Fruit fly (Drosophila melanogaster): ENCODE results near the gene CG13066.

Gene CG13066

dm6 chr3L:16257118-16257627, 15.5 kb upstream of the CG13066 start, which contains the start of gene CG13054:
CG13054 (minus strand) TSS chr3L:16257191.
- no peak for TF ChIP-seq OdsH (GFP tag; optimal IDR thresholded peaks at IDR 0.05)
- no peak for TF ChIP-seq Dif (GFP tag; optimal IDR thresholded peaks at IDR 0.05; ENCODE audit: partially characterized antibody)
- TF ChIP-seq lola (GFP tag; optimal IDR thresholded peaks at IDR 0.05): no peak
- no peak for TF ChIP-seq psq (GFP tag; optimal IDR thresholded peaks at IDR 0.05)
- no peak for TF ChIP-seq ey (GFP tag; optimal IDR thresholded peaks at IDR 0.05)
- TF ChIP-seq rgr (GFP tag; optimal IDR thresholded peaks at IDR 0.05): no peak
- TF ChIP-seq sage (GFP tag; optimal IDR thresholded peaks at IDR 0.05): no peak
- TF ChIP-seq Myc (optimal IDR thresholded peaks at IDR 0.05): no peak
- TF ChIP-seq Hr78 (GFP tag; optimal IDR thresholded peaks at IDR 0.05): no peak
- no peak for TF ChIP-seq HLH106 (tag; optimal IDR thresholded peaks at IDR 0.05)
- no peak for TF ChIP-seq jim (GFP tag; optimal IDR thresholded peaks at IDR 0.05)
- no peak for TF ChIP-seq dsf (GFP tag; optimal IDR thresholded peaks at IDR 0.05; ENCODE audit: borderline replicate concordance)
- TF ChIP-seq pan (optimal IDR thresholded peaks at IDR 0.05): no peak
- no peak for TF ChIP-seq CG32264 (GFP tag; optimal IDR thresholded peaks at IDR 0.05)
- TF ChIP-seq N (GFP tag; optimal IDR thresholded peaks at IDR 0.05): no peak
- TF ChIP-seq Sp1 (GFP tag; optimal IDR thresholded peaks at IDR 0.05): no peak
- no peak for TF ChIP-seq dl (GFP tag; optimal IDR thresholded peaks at IDR 0.05; ENCODE audit: insufficient read depth in 1 of 2, partially characterized antibody in 2 of 2)
- no peak for TF ChIP-seq Rel (GFP tag; optimal IDR thresholded peaks at IDR 0.05)
- no peak for TF ChIP-seq Rel (tag; optimal IDR thresholded peaks at IDR 0.05)

DNA sequence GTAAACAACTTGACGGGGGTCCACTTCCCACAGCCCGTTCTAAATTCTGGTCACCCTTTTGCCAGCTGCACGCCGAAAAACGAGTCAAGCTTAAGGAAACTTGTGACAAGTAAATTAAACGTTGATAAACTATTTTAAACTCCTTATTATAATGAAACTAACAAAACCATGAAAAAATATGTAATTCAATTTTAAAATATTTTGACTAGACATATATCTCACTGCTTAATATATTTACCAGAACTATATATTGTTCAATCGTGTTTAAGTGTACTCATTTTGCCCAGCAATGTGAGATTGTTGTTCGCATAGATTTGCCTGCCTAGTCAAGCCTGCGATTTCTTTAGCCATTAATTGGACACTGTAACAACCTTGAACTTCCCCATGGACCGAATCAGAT, 13.2 kb upstream of the CG13066 start, which contains the start of gene CG13053:
CG13053 (minus strand) TSS at position 171 of the 400 bp plus-strand sequence.
- TF ChIP-seq pan (optimal IDR thresholded peaks at IDR 0.05): no peak
- TF ChIP-seq Abd-B (GFP tag; optimal IDR thresholded peaks at IDR 0.05): no peak
- no peak for TF ChIP-seq Mio (GFP tag; optimal IDR thresholded peaks at IDR 0.05)
- no peak for TF ChIP-seq Dfd (GFP tag; optimal IDR thresholded peaks at IDR 0.05)
- TF ChIP-seq br (GFP tag; optimal IDR thresholded peaks at IDR 0.05): no peak

dm6 chr3L:16261505-16261904, 11.2 kb upstream of the CG13066 start, which contains the start of gene CG34247:
CG34247 (minus strand) TSS chr3L:16261605.
- TF ChIP-seq ey (GFP tag; optimal IDR thresholded peaks at IDR 0.05) (no peak), Hnf4 (GFP tag; optimal IDR thresholded peaks at IDR 0.05) (no peak), tai (GFP tag; optimal IDR thresholded peaks at IDR 0.05) (no peak), GATAd (GFP tag; optimal IDR thresholded peaks at IDR 0.05) (no peak)

dm6 chr3L:16262440-16262839, 10.3 kb upstream of the CG13066 start, which contains the start of gene CG13071:
CG13071 (plus strand) TSS chr3L:16262740.
- TF ChIP-seq Sp1 (GFP tag; optimal IDR thresholded peaks at IDR 0.05): no peak
- TF ChIP-seq Hr78 (GFP tag; optimal IDR thresholded peaks at IDR 0.05): no peak
- no peak for TF ChIP-seq pan (optimal IDR thresholded peaks at IDR 0.05)
- no peak for TF ChIP-seq Jra (GFP tag; optimal IDR thresholded peaks at IDR 0.05)
- TF ChIP-seq fru (GFP tag; optimal IDR thresholded peaks at IDR 0.05): no peak
- no peak for TF ChIP-seq dl (GFP tag; optimal IDR thresholded peaks at IDR 0.05; ENCODE audit: insufficient read depth in 1 of 2, partially characterized antibody in 2 of 2)
- TF ChIP-seq Vsx2 (GFP tag; optimal IDR thresholded peaks at IDR 0.05; ENCODE audit: partially characterized antibody): no peak
- TF ChIP-seq h (GFP tag; optimal IDR thresholded peaks at IDR 0.05): no peak
- TF ChIP-seq CG32264 (GFP tag; optimal IDR thresholded peaks at IDR 0.05): no peak
- no peak for TF ChIP-seq HLH106 (tag; optimal IDR thresholded peaks at IDR 0.05)
- TF ChIP-seq Hnf4 (GFP tag; optimal IDR thresholded peaks at IDR 0.05): no peak
- TF ChIP-seq psq (GFP tag; optimal IDR thresholded peaks at IDR 0.05): no peak
- no peak for TF ChIP-seq rgr (GFP tag; optimal IDR thresholded peaks at IDR 0.05)
- TF ChIP-seq usp (GFP tag; optimal IDR thresholded peaks at IDR 0.05): no peak
- TF ChIP-seq N (GFP tag; optimal IDR thresholded peaks at IDR 0.05): no peak
- TF ChIP-seq ey (GFP tag; optimal IDR thresholded peaks at IDR 0.05): no peak
- no peak for TF ChIP-seq br (GFP tag; optimal IDR thresholded peaks at IDR 0.05)
- no peak for TF ChIP-seq lola (GFP tag; optimal IDR thresholded peaks at IDR 0.05)

DNA sequence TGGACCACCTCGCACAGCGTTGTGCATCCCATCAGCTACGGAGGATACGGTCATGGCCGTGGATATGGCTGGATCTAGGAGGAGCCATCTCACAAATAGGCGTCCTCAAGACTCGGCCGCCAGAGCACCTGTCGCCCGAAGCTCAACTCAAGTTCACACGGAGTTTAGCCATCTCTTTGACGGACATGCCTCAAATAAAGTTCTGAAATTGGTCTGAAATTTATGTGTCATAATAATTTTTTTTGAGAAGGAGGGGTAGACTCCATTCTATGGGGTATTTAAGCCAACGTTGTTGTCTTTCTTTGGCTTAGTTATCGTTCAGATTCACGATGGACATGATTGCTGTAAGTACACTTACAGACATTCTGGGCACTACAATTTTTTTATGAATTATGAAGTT, 9.7 kb upstream of the CG13066 start, which contains the start of gene CG13070:
CG13070 (plus strand) TSS at position 301 of the 400 bp plus-strand sequence.
- TF ChIP-seq pan (optimal IDR thresholded peaks at IDR 0.05): no peak
- TF ChIP-seq Dfd (GFP tag; optimal IDR thresholded peaks at IDR 0.05): no peak
- TF ChIP-seq brk (GFP tag; optimal IDR thresholded peaks at IDR 0.05): no peak
- no peak for TF ChIP-seq Rel (GFP tag; optimal IDR thresholded peaks at IDR 0.05)
- TF ChIP-seq Rel (tag; optimal IDR thresholded peaks at IDR 0.05): no peak
- no peak for TF ChIP-seq sv (GFP tag; optimal IDR thresholded peaks at IDR 0.05)
- no peak for TF ChIP-seq GATAd (GFP tag; optimal IDR thresholded peaks at IDR 0.05)
- no peak for TF ChIP-seq Sp1 (GFP tag; optimal IDR thresholded peaks at IDR 0.05)
- no peak for TF ChIP-seq N (GFP tag; optimal IDR thresholded peaks at IDR 0.05)
- TF ChIP-seq psq (GFP tag; optimal IDR thresholded peaks at IDR 0.05): no peak
- no peak for TF ChIP-seq dsf (GFP tag; optimal IDR thresholded peaks at IDR 0.05; ENCODE audit: borderline replicate concordance)
- no peak for TF ChIP-seq lola (GFP tag; optimal IDR thresholded peaks at IDR 0.05)
- TF ChIP-seq woc (GFP tag; optimal IDR thresholded peaks at IDR 0.05): no peak
- no peak for TF ChIP-seq Jra (GFP tag; optimal IDR thresholded peaks at IDR 0.05)
